Fruit fly (Drosophila melanogaster) whole organism, wandering third instar larva: Measurements from ENCODE around the gene Cyp9f3.

Experiments
- Abd-B ChIP-seq: fragments of >200 bp; optimal IDR thresholded peaks from 2 replicates; lab custom pipeline; 2017; ENCODE audit warnings: missing biosample characterization, missing genetic modification characterization
- CG32264 ChIP-seq: fragments of 200-800 bp; sonication (Bioruptor generic); optimal IDR thresholded peaks from 2 replicates; lab custom pipeline; 2016; ENCODE audit warnings: missing biosample characterization, missing genetic modification characterization
- CG9705 ChIP-seq: fragments of 200-800 bp; sonication (Bioruptor generic); optimal IDR thresholded peaks from 2 replicates; lab custom pipeline; 2018; ENCODE audit warnings: missing biosample characterization, mild to moderate bottlenecking, missing genetic modification characterization
- CrebA ChIP-seq: fragments of 200-800 bp; sonication (Bioruptor generic); optimal IDR thresholded peaks from 2 replicates; lab custom pipeline; 2016; ENCODE audit warnings: missing biosample characterization, mild to moderate bottlenecking, missing genetic modification characterization, borderline replicate concordance
- Dfd ChIP-seq: fragments of >200 bp; optimal IDR thresholded peaks from 2 replicates; lab custom pipeline; 2017; ENCODE audit warnings: missing biosample characterization, missing genetic modification characterization
- Dif ChIP-seq: fragments of 200-275, 200-300 bp; sonication (Bioruptor generic); optimal IDR thresholded peaks from 2 replicates; lab custom pipeline; 2018; ENCODE audit warnings: missing biosample characterization, missing genetic modification characterization; ENCODE audit not compliant: partially characterized antibody
- GATAd ChIP-seq: sonication (Bioruptor generic); optimal IDR thresholded peaks from 2 replicates; lab custom pipeline; 2016; ENCODE audit warnings: missing biosample characterization, missing genetic modification characterization
- HLH106 ChIP-seq: fragments of 200-800 bp; optimal IDR thresholded peaks from 3 replicates; lab custom pipeline; 2019; ENCODE audit warnings: missing biosample characterization, mild to moderate bottlenecking, missing genetic modification characterization, moderate library complexity
- Hnf4 ChIP-seq: fragments of 200-800 bp; sonication (Bioruptor generic); optimal IDR thresholded peaks from 2 replicates; lab custom pipeline; 2016; ENCODE audit warnings: missing biosample characterization, mild to moderate bottlenecking, missing genetic modification characterization
- Hr78 ChIP-seq: fragments of >200 bp; optimal IDR thresholded peaks from 2 replicates; lab custom pipeline; 2017; ENCODE audit warnings: missing biosample characterization, missing genetic modification characterization
- Hr83 ChIP-seq: fragments of 200-300 bp; sonication (Bioruptor generic); optimal IDR thresholded peaks from 2 replicates; lab custom pipeline; 2016; ENCODE audit warnings: missing biosample characterization, mild to moderate bottlenecking, missing genetic modification characterization, moderate library complexity; ENCODE audit not compliant: poor library complexity, severe bottlenecking
- Jra ChIP-seq: sonication (Bioruptor generic); optimal IDR thresholded peaks from 2 replicates; lab custom pipeline; 2016; ENCODE audit warnings: missing biosample characterization, missing genetic modification characterization
- Mio ChIP-seq: sonication (Bioruptor generic); optimal IDR thresholded peaks from 2 replicates; lab custom pipeline; 2016; ENCODE audit warnings: missing biosample characterization, missing genetic modification characterization
- Myc ChIP-seq: fragments of >200 bp; optimal IDR thresholded peaks from 2 replicates; lab custom pipeline; 2017
- N ChIP-seq: fragments of >200 bp; optimal IDR thresholded peaks from 2 replicates; lab custom pipeline; 2018; ENCODE audit warnings: missing biosample characterization, missing external identifiers, missing genetic modification characterization
- OdsH ChIP-seq: fragments of 200-800 bp; sonication (Bioruptor generic); optimal IDR thresholded peaks from 2 replicates; lab custom pipeline; 2016; ENCODE audit warnings: missing biosample characterization, mild to moderate bottlenecking, missing genetic modification characterization
- Rel ChIP-seq, 2 experiments: fragments of 200-800 bp; sonication (Bioruptor generic) in 1 of 2; optimal IDR thresholded peaks; 2 replicates in 1 of 2; 3 replicates in 1 of 2; lab custom pipeline; 2016 to 2019; ENCODE audit warnings: mild to moderate bottlenecking in 2 of 2, missing biosample characterization in 2 of 2, missing genetic modification characterization in 2 of 2, moderate library complexity in 1 of 2
- Sp1 ChIP-seq: fragments of 200-800 bp; sonication (Bioruptor generic); optimal IDR thresholded peaks from 3 replicates; lab custom pipeline; 2019; ENCODE audit warnings: missing biosample characterization, mild to moderate bottlenecking, missing genetic modification characterization, moderate library complexity
- Vsx2 ChIP-seq: fragments of 200-300, 225-300 bp; sonication (Bioruptor generic); optimal IDR thresholded peaks from 2 replicates; lab custom pipeline; 2018; ENCODE audit warnings: missing biosample characterization, missing genetic modification characterization; ENCODE audit not compliant: partially characterized antibody
- brk ChIP-seq: fragments of 200-800 bp; sonication (Bioruptor generic); optimal IDR thresholded peaks from 2 replicates; lab custom pipeline; 2016; ENCODE audit warnings: missing biosample characterization, mild to moderate bottlenecking, missing genetic modification characterization
- dl ChIP-seq, 2 experiments: fragments of 175-275, 200-275 bp in 1 of 2; fragments of 200-275 bp in 1 of 2; sonication (Bioruptor generic); optimal IDR thresholded peaks; lab custom pipeline; 2018; ENCODE audit warnings: mild to moderate bottlenecking in 2 of 2, missing biosample characterization in 2 of 2, missing genetic modification characterization in 2 of 2, moderate library complexity in 2 of 2; ENCODE audit not compliant: partially characterized antibody in 2 of 2, insufficient read depth in 1 of 2
- dmrt93B ChIP-seq: fragments of 200-800 bp; sonication (Bioruptor generic); optimal IDR thresholded peaks from 2 replicates; lab custom pipeline; 2018; ENCODE audit warnings: missing biosample characterization, mild to moderate bottlenecking, missing genetic modification characterization
- dsf ChIP-seq: sonication (Bioruptor generic); optimal IDR thresholded peaks from 2 replicates; lab custom pipeline; 2016; ENCODE audit warnings: missing biosample characterization, missing genetic modification characterization, borderline replicate concordance
- ey ChIP-seq: fragments of 200-800 bp; sonication (Bioruptor generic); optimal IDR thresholded peaks from 2 replicates; lab custom pipeline; 2016; ENCODE audit warnings: missing biosample characterization, missing genetic modification characterization
- foxo ChIP-seq, 2 experiments: fragments of 200-800 bp; sonication (Bioruptor generic); optimal IDR thresholded peaks; 2 replicates in 1 of 2; 3 replicates in 1 of 2; lab custom pipeline; 2016 to 2017; ENCODE audit warnings: missing biosample characterization in 2 of 2, missing genetic modification characterization in 2 of 2
- fru ChIP-seq: fragments of 200-800 bp; sonication (Bioruptor generic); optimal IDR thresholded peaks from 3 replicates; lab custom pipeline; 2016; ENCODE audit warnings: missing biosample characterization, mild to moderate bottlenecking, missing genetic modification characterization
- h ChIP-seq: fragments of 200-800 bp; sonication (Bioruptor generic); optimal IDR thresholded peaks from 3 replicates; lab custom pipeline; 2016; ENCODE audit warnings: missing biosample characterization, mild to moderate bottlenecking, missing genetic modification characterization
- jim ChIP-seq: fragments of 175-275, 200-325 bp; sonication (Bioruptor generic); optimal IDR thresholded peaks from 2 replicates; lab custom pipeline; 2016; ENCODE audit warnings: missing biosample characterization, mild to moderate bottlenecking, missing genetic modification characterization
- lola ChIP-seq: fragments of >200 bp; optimal IDR thresholded peaks from 2 replicates; lab custom pipeline; 2017; ENCODE audit warnings: missing biosample characterization, missing genetic modification characterization
- pan ChIP-seq: fragments of >200 bp; optimal IDR thresholded peaks from 2 replicates; lab custom pipeline; 2017
- psq ChIP-seq: fragments of 200-800 bp; sonication (Bioruptor generic); optimal IDR thresholded peaks from 3 replicates; lab custom pipeline; 2017; ENCODE audit warnings: missing biosample characterization, mild to moderate bottlenecking, missing genetic modification characterization, moderate library complexity
- rgr ChIP-seq: fragments of 200-800 bp; sonication (Bioruptor generic); optimal IDR thresholded peaks from 3 replicates; lab custom pipeline; 2016; ENCODE audit warnings: missing biosample characterization, mild to moderate bottlenecking, missing genetic modification characterization
- sage ChIP-seq: fragments of 200-800 bp; sonication (Bioruptor generic); optimal IDR thresholded peaks from 2 replicates; lab custom pipeline; 2016; ENCODE audit warnings: missing biosample characterization, mild to moderate bottlenecking, missing genetic modification characterization
- sv ChIP-seq: fragments of 200-800 bp; sonication (Bioruptor generic); optimal IDR thresholded peaks from 3 replicates; lab custom pipeline; 2016; ENCODE audit warnings: missing biosample characterization, missing genetic modification characterization
- tai ChIP-seq: sonication (Bioruptor generic); optimal IDR thresholded peaks from 2 replicates; lab custom pipeline; 2016; ENCODE audit warnings: missing biosample characterization, missing genetic modification characterization
- woc ChIP-seq: sonication (Bioruptor generic); optimal IDR thresholded peaks from 2 replicates; lab custom pipeline; 2016; ENCODE audit warnings: missing biosample characterization, mild to moderate bottlenecking, missing genetic modification characterization

Cyp9f3 gene

DNA sequence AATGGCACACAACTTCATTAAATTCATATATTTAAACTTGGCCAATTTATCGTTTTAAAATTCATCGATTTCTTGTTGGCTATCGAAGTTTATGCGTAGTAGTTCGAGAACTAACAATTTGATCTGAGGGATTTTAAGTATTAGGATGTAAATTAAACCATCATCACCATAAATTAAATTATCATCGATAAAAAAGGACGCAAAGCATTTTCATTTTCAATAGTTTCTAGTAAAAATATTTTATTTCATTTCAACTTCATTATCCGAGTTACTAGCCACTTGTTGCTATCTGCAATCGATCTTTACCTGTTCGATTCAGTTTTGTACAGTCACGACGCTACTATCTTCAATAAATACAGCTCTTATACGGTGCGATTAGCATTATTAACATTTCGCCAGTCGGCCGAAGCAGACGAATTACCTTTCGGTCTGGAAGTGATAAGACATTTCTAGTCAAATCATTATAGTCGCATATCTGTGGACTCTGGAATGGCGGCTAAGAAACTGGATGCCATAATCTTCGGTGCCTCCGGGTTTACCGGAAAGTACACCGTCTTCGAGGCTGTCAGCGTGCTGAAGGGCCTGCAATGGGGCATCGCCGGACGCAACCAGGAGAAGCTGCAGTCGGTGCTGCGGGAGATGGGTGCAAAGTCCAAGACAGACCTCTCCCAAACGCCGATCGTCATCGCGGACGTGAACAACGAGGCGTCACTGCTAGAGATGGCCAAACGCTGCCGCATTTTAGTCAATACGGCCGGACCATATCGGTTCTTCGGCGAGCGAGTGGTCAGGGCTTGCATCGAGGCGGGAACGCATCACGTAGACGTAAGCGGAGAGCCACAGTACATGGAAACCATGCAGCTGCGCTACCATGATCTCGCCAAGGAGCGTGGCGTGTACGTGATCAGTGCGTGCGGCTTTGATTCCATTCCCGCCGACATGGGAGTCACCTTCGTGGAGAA, 7.8 kb upstream of the Cyp9f3 start, which contains the start of gene CG5167 (continued):
- no peak for TF ChIP-seq pan (lab: Kevin White, UChicago)
- TF ChIP-seq dsf (GFP tag; lab: Kevin White, UChicago) = no peak
- no peak for TF ChIP-seq Hnf4 (GFP tag; lab: Kevin White, UChicago)
- TF ChIP-seq sage (GFP tag; lab: Kevin White, UChicago) = no peak
- no peak for TF ChIP-seq dmrt93B (GFP tag; lab: Kevin White, UChicago)
- peak; percentile 54 for TF ChIP-seq psq (GFP tag; lab: Kevin White, UChicago)
- peak in 1 of 2 experiments; percentile 67 for TF ChIP-seq foxo (GFP tag; optimal IDR thresholded peaks at IDR 0.05; lab: Kevin White, UChicago)
- peak; percentile 14 for TF ChIP-seq CG9705 (GFP tag; lab: Kevin White, UChicago)

DNA sequence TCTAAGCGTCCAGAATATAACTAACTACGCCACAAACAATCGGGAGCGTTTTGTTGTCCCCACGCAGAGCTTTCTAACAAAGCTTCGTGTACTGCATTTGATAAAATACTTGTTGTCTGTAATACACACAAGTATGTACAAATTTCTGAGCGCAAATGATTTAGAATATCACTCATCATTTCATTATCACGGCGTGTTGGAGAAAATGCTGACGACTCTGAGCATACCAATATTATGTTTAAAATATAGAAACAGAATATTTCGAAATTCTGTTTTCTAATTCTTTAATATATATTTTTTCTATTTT, 7.2 kb upstream of the Cyp9f3 start, which contains the start of gene Cyp9f2:
Cyp9f2 (minus strand) TSS at position 101 of the 307 bp plus-strand sequence.
- TF ChIP-seq foxo (GFP tag; optimal IDR thresholded peaks at IDR 0.05; lab: Kevin White, UChicago) = no peak
- no peak for TF ChIP-seq Hr83
- no peak for TF ChIP-seq Abd-B (GFP tag; lab: Kevin White, UChicago)
- TF ChIP-seq Hnf4 (GFP tag; lab: Kevin White, UChicago) = no peak
- TF ChIP-seq, all 38 proteins: peak for 0

DNA sequence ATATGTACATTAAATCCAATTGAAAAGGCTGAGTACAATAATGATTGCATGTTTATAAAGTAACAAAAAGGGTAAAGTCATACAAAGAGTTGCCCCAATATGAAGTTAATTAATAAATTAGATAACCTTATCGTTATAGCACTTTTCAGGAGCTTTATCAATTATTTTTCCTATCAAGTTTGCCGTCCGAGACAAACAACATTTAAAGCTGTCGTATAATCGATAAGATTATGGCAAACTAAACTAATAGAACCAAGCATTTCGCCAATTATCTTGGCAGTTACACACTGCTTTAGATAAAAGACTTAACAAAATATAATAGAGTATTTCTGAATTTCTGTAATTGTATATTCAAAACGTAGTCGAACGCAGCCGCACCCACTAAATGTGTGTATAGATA, 6.4 kb upstream of the Cyp9f3 start:
- TF ChIP-seq brk (GFP tag; lab: Kevin White, UChicago) (no peak), Dif (GFP tag; lab: Kevin White, UChicago) (no peak), dl (GFP tag; optimal IDR thresholded peaks at IDR 0.05; lab: Kevin White, UChicago; ENCODE audit: insufficient read depth in 1 of 2, partially characterized antibody in 2 of 2) (no peak), sv (GFP tag; lab: Kevin White, UChicago) (no peak), psq (GFP tag; lab: Kevin White, UChicago) (no peak), h (GFP tag; lab: Kevin White, UChicago) (no peak), fru (no peak), Hr78 (GFP tag; lab: Kevin White, UChicago) (no peak), Sp1 (GFP tag; lab: Kevin White, UChicago) (no peak), OdsH (GFP tag; lab: Kevin White, UChicago) (no peak), pan (lab: Kevin White, UChicago) (no peak), Jra (no peak), dmrt93B (GFP tag; lab: Kevin White, UChicago) (no peak), CG9705 (GFP tag; lab: Kevin White, UChicago) (no peak), foxo (GFP tag; optimal IDR thresholded peaks at IDR 0.05; lab: Kevin White, UChicago) (no peak), CrebA (no peak), ey (GFP tag; lab: Kevin White, UChicago) (no peak)

DNA sequence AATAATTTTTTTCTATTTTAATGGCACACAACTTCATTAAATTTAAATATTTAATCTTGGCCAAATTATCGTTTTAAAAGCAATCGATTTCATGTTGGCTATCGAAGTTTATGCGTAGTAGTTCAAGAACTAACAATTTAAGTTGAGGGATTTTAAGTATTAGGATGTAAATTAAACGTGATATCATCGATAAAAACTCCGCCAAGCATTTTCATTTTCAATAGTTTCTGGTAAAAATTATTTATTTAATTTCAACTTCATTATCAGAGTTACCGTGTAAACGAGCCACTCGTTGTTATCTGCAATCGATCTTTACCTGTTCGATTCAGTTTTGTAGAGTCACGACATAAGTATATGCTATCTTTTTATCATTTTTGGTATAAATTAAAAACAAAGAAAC, 4.2 kb upstream of the Cyp9f3 start:
- no peak for TF ChIP-seq tai (GFP tag; lab: Kevin White, UChicago)
- TF ChIP-seq brk (GFP tag; lab: Kevin White, UChicago) = peak; percentile 95
- peak; percentile 36 for TF ChIP-seq GATAd (GFP tag; lab: Kevin White, UChicago)
- TF ChIP-seq pan (lab: Kevin White, UChicago) = no peak
- no peak for TF ChIP-seq Abd-B (GFP tag; lab: Kevin White, UChicago)
- TF ChIP-seq foxo (GFP tag; optimal IDR thresholded peaks at IDR 0.05; lab: Kevin White, UChicago) = peak; percentile 89 to 96
- TF ChIP-seq Myc (lab: Kevin White, UChicago) = no peak
- TF ChIP-seq Hr83 = peak; percentile 92
- no peak for TF ChIP-seq Vsx2 (GFP tag; lab: Kevin White, UChicago)
- TF ChIP-seq Rel (GFP tag; optimal IDR thresholded peaks at IDR 0.05; lab: Kevin White, UChicago) = peak; percentile 90
- TF ChIP-seq Rel (tag; optimal IDR thresholded peaks at IDR 0.05; lab: Kevin White, UChicago) = peak; percentile 93
- peak; percentile 59 for TF ChIP-seq Mio (GFP tag; lab: Kevin White, UChicago)
- no peak for TF ChIP-seq N (GFP tag; lab: Kevin White, UChicago)
- TF ChIP-seq dmrt93B (GFP tag; lab: Kevin White, UChicago) = peak; percentile 99
- TF ChIP-seq Hnf4 (GFP tag; lab: Kevin White, UChicago) = peak; percentile 94
- TF ChIP-seq fru = peak; percentile 94
- no peak for TF ChIP-seq Hr78 (GFP tag; lab: Kevin White, UChicago)
- peak; percentile 99 for TF ChIP-seq h (GFP tag; lab: Kevin White, UChicago)
- TF ChIP-seq lola (GFP tag; lab: Kevin White, UChicago) = no peak
- TF ChIP-seq Dfd (GFP tag; lab: Kevin White, UChicago) = no peak
- TF ChIP-seq dl (GFP tag; optimal IDR thresholded peaks at IDR 0.05; lab: Kevin White, UChicago; ENCODE audit: insufficient read depth in 1 of 2, partially characterized antibody in 2 of 2) = no peak
- no peak for TF ChIP-seq Dif (GFP tag; lab: Kevin White, UChicago)
- peak; percentile 88 for TF ChIP-seq dsf (GFP tag; lab: Kevin White, UChicago)
- peak; percentile 97 for TF ChIP-seq rgr (GFP tag; lab: Kevin White, UChicago)
- TF ChIP-seq CG32264 (GFP tag; lab: Kevin White, UChicago) = peak; percentile 94
- TF ChIP-seq jim (GFP tag; lab: Kevin White, UChicago) = no peak
- peak; percentile 86 for TF ChIP-seq woc (GFP tag; lab: Kevin White, UChicago)
- TF ChIP-seq OdsH (GFP tag; lab: Kevin White, UChicago) = peak; percentile 95
- peak; percentile 100 for TF ChIP-seq CG9705 (GFP tag; lab: Kevin White, UChicago)
- peak; percentile 84 for TF ChIP-seq Jra
- no peak for TF ChIP-seq CrebA
- TF ChIP-seq psq (GFP tag; lab: Kevin White, UChicago) = peak; percentile 84
- peak; percentile 89 for TF ChIP-seq ey (GFP tag; lab: Kevin White, UChicago)
- peak; percentile 94 for TF ChIP-seq sv (GFP tag; lab: Kevin White, UChicago)
- peak; percentile 98 for TF ChIP-seq HLH106 (tag; lab: Kevin White, UChicago)
